Fruit fly (Drosophila melanogaster): ENCODE measurements around the gene ATPsynO.

ATPsynO gene

dm6 chr3R:15275158-15275623, 9.8 kb downstream of the ATPsynO start, which contains the start of the genes Cp190 and CG4338 (continued):
- peak; percentile 95 for TF ChIP-seq CG11294 (GFP tag; IDR thresholded peaks at IDR 0.05)
- TF ChIP-seq Gug (GFP tag; IDR thresholded peaks at IDR 0.05) = peak; percentile 94
- TF ChIP-seq cyc (GFP tag; optimal IDR thresholded peaks at IDR 0.05) = peak; percentile 97
- peak; percentile 98 for TF ChIP-seq Hr4 (GFP tag; optimal IDR thresholded peaks at IDR 0.05)
- no peak for TF ChIP-seq CG6276 (GFP tag; optimal IDR thresholded peaks at IDR 0.05)
- peak; percentile 99 for TF ChIP-seq Eip78C (GFP tag)
- TF ChIP-seq Blimp-1 (GFP tag; optimal IDR thresholded peaks at IDR 0.05) = peak; percentile 93
- TF ChIP-seq Met (GFP tag; optimal IDR thresholded peaks at IDR 0.05) = peak; percentile 96

dm6 chr3R:15277926-15278869, 12.8 kb downstream of the ATPsynO start, which contains the start of the genes MRG15 and Tm1:
Gene MRG15 (minus strand): TSS chr3R:15278109.
Gene Tm1 (plus strand): TSS chr3R:15278220.
- TF ChIP-seq pdm3 (GFP tag; optimal IDR thresholded peaks at IDR 0.05) = no peak
- peak; percentile 10 for TF ChIP-seq svp (GFP tag)
- TF ChIP-seq CG31627 (GFP tag; optimal IDR thresholded peaks at IDR 0.05) = no peak
- no peak for TF ChIP-seq Eip75B (GFP tag; optimal IDR thresholded peaks at IDR 0.05)
- TF ChIP-seq vri (GFP tag; optimal IDR thresholded peaks at IDR 0.05) = peak; percentile 57
- TF ChIP-seq Eip78C (GFP tag) = peak; percentile 56
- TF ChIP-seq Hr39 (GFP tag; optimal IDR thresholded peaks at IDR 0.05) = peak; percentile 1
- TF ChIP-seq Sox14 (GFP tag; optimal IDR thresholded peaks at IDR 0.05) = peak; percentile 10
- TF ChIP-seq fkh (GFP tag; optimal IDR thresholded peaks at IDR 0.05) = peak; percentile 31
- peak; percentile 91 for TF ChIP-seq dsx (GFP tag; optimal IDR thresholded peaks at IDR 0.05; ENCODE audit: poor library complexity, severe bottlenecking)

DNA sequence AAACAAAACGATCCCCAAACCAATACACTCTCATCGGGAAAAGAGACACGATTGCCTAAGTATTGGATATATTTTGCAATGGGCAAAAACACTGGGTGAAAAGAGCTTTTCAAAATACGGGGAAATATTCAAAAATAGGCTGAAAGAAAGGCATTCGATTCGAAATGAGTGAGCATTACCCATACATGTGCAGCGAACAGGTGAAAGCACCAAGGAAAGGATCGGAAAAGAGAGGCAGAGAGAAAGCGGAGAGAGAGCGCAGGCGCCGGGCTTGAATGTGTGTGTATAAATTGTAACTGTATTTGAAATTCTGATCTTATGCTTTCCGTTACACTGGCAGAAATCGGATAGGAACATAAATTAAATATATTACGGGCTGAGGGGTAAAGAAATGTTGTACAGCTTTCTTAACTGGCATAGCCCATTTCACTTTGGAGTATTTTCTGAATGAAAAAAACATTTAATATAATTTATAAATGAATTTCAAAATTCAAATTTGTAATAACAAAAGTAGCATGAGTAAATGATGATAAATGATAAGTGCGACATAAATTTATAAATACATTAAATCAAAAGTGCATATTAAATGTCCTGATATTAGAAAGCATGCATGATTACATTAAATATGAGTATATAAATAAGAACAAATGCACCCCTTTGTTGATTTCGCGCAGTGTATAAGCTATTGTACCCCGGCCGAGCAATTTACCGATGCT, 15.4 kb downstream of the ATPsynO start:
- TF ChIP-seq Blimp-1 (GFP tag; optimal IDR thresholded peaks at IDR 0.05) (peak; percentile 50), pdm3 (GFP tag; optimal IDR thresholded peaks at IDR 0.05) (peak; percentile 67), fkh (GFP tag; optimal IDR thresholded peaks at IDR 0.05) (peak; percentile 46), CG31627 (GFP tag; optimal IDR thresholded peaks at IDR 0.05) (peak; percentile 48), vri (GFP tag; optimal IDR thresholded peaks at IDR 0.05) (peak; percentile 7), fd59A (GFP tag; optimal IDR thresholded peaks at IDR 0.05) (no peak), OdsH (GFP tag; optimal IDR thresholded peaks at IDR 0.05) (peak; percentile 77), CG6808 (GFP tag; optimal IDR thresholded peaks at IDR 0.05) (peak; percentile 17), Smox (GFP tag; optimal IDR thresholded peaks at IDR 0.05) (peak; percentile 73), CG16779 (tag; optimal IDR thresholded peaks at IDR 0.05) (no peak), CG6854 (GFP tag; optimal IDR thresholded peaks at IDR 0.05) (peak; percentile 11), Hr38 (GFP tag; optimal IDR thresholded peaks at IDR 0.05) (no peak), CG6792 (GFP tag; optimal IDR thresholded peaks at IDR 0.05) (peak; percentile 63), Gug (GFP tag; IDR thresholded peaks at IDR 0.05) (peak; percentile 30; the same call in 1 of the 2 replicates), net (GFP tag; optimal IDR thresholded peaks at IDR 0.05) (peak; percentile 52), CG34406 (GFP tag; optimal IDR thresholded peaks at IDR 0.05) (peak; percentile 76), CG10669 (GFP tag; optimal IDR thresholded peaks at IDR 0.05) (no peak), achi (GFP tag; optimal IDR thresholded peaks at IDR 0.05) (peak; percentile 63), eg (GFP tag; IDR thresholded peaks at IDR 0.05) (peak; percentile 33; the same call in 1 of the 3 replicates), ss (GFP tag; optimal IDR thresholded peaks at IDR 0.05) (peak; percentile 4 to 33), CG6276 (GFP tag; optimal IDR thresholded peaks at IDR 0.05) (peak; percentile 67), esn (GFP tag; optimal IDR thresholded peaks at IDR 0.05) (peak; percentile 87), svp (GFP tag) (peak; percentile 93), Sox102F (GFP tag; optimal IDR thresholded peaks at IDR 0.05) (peak; percentile 78), salr (GFP tag; optimal IDR thresholded peaks at IDR 0.05) (peak in 1 of 2 experiments; percentile 78), fd85E (GFP tag; optimal IDR thresholded peaks at IDR 0.05) (no peak), CG11294 (GFP tag; IDR thresholded peaks at IDR 0.05) (no peak), Sox15 (GFP tag; optimal IDR thresholded peaks at IDR 0.05) (peak; percentile 47), CG1621 (tag; optimal IDR thresholded peaks at IDR 0.05) (no peak), CG8632 (GFP tag; optimal IDR thresholded peaks at IDR 0.05) (peak; percentile 66), Eip93F (GFP tag; optimal IDR thresholded peaks at IDR 0.05) (peak; percentile 70), Lpt (GFP tag; optimal IDR thresholded peaks at IDR 0.05) (peak; percentile 5), CG6163 (GFP tag; IDR thresholded peaks at IDR 0.05) (0 out of 3 replicates have a peak, but pooled peaks have one; percentile 39), lz (GFP tag; optimal IDR thresholded peaks at IDR 0.05) (peak; percentile 76)

All from whole organism, prepupa.